Fruit fly (Drosophila melanogaster): ENCODE measurements around the gene D1.

- TF ChIP-seq CG8478 (optimal IDR thresholded peaks at IDR 0.05) (no peak), CTCF (optimal IDR thresholded peaks at IDR 0.05) (no peak)
Measured at dm6 chr3R:9264042-9264441, 23.6 kb upstream of the D1 start, which contains the start of gene sage.

Data from S2 (cell line).